Worm (Caenorhabditis elegans) whole organism, L2 larva: ENCODE results near the gene str-97.

Experiments used
- R02D3.7 ChIP-seq: fragments of 150-350 bp; optimal IDR thresholded peaks from 2 replicates; lab custom pipeline; 2014; ENCODE audit warnings: missing biosample characterization, missing genetic modification characterization
- aly-2 ChIP-seq: fragments of 150-350 bp; optimal IDR thresholded peaks from 2 replicates; lab custom pipeline; 2014; ENCODE audit warnings: missing biosample characterization, missing genetic modification characterization
- lin-39 ChIP-seq: fragments of 150-350 bp; optimal IDR thresholded peaks from 2 replicates; lab custom pipeline; 2014; ENCODE audit warnings: missing biosample characterization, missing genetic modification reagents, missing genetic modification characterization
- mab-5 ChIP-seq: fragments of 150-350 bp; optimal IDR thresholded peaks from 2 replicates; lab custom pipeline; 2014; ENCODE audit warnings: missing biosample characterization, missing genetic modification characterization
- nhr-12 ChIP-seq: fragments of 150-350 bp; optimal IDR thresholded peaks from 2 replicates; lab custom pipeline; 2014; ENCODE audit warnings: missing biosample characterization, missing genetic modification characterization
- nhr-23 ChIP-seq: fragments of 150-350 bp; optimal IDR thresholded peaks from 2 replicates; lab custom pipeline; 2014; ENCODE audit warnings: missing biosample characterization, missing genetic modification reagents, missing genetic modification characterization
- skn-1 ChIP-seq: sonication (generic microtip); optimal IDR thresholded peaks from 2 replicates; lab custom pipeline; 2017; ENCODE audit warnings: missing biosample characterization, missing genetic modification characterization
- snpc-4 ChIP-seq: fragments of 150-350 bp; optimal IDR thresholded peaks from 2 replicates; lab custom pipeline; 2014; ENCODE audit warnings: missing biosample characterization, missing genetic modification characterization
- unc-62 ChIP-seq: fragments of 150-350 bp; optimal IDR thresholded peaks from 2 replicates; lab custom pipeline; 2014; ENCODE audit warnings: missing biosample characterization, missing genetic modification reagents, missing genetic modification characterization
- ztf-11 ChIP-seq: sonication (generic microtip); optimal IDR thresholded peaks from 2 replicates; lab custom pipeline; 2017; ENCODE audit warnings: missing biosample characterization, missing genetic modification characterization

ce11 chrV:16198016-16198415 lies 43.0 kb upstream of the str-97 start, which contains the start of gene F11A5.5:
- no peak for TF ChIP-seq ztf-11 (tag; lab: Kevin White, UChicago)
- no peak for TF ChIP-seq nhr-12 (tag; lab: Kevin White, UChicago)
- no peak for TF ChIP-seq nhr-23
- no peak for TF ChIP-seq unc-62 (GFP tag; lab: Kevin White, UChicago)
- no peak for TF ChIP-seq R02D3.7 (tag; lab: Kevin White, UChicago)
- TF ChIP-seq lin-39, result no peak
- no peak for TF ChIP-seq mab-5
- no peak for TF ChIP-seq snpc-4 (tag; lab: Kevin White, UChicago)
- TF ChIP-seq skn-1, result no peak
- no peak for TF ChIP-seq aly-2 (tag; lab: Kevin White, UChicago)
